Worm (Caenorhabditis elegans) whole organism, late embryonic: ENCODE results near the gene ver-3.

Source experiments
- elt-2 ChIP-seq: sonication (generic microtip); optimal IDR thresholded peaks from 2 replicates; lab custom pipeline; 2016; ENCODE audit warnings: missing genetic modification reagents, missing genetic modification characterization, missing compliant biosample characterization
- pha-4 ChIP-seq: fragments of 150-350 bp; optimal IDR thresholded peaks from 2 replicates; lab custom pipeline; 2018; ENCODE audit warnings: missing biosample characterization, missing genetic modification reagents, missing genetic modification characterization

DNA sequence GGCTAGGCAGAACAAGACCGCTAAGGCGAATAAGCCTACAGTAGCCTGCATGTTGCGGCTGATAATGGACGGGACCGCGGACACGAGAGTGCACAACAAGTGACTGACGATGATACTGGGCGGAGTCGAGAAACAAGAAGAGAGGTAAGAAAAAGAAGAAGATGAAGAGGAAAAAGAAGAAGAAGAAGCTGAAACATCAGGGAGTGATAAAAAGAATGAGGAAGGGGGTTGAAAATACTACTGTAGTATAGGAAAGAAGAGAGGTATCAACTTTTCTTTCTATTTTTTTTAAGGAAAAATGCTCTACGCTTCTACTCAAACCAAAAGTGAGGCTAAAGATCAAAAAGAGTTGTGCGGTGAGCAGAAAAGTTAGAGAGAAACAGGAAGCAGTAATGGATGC lies 43.4 kb upstream of the ver-3 start, which contains the start of gene T21B6.3:
- no peak for TF ChIP-seq pha-4 (tag; lab: Kevin White, UChicago)
- TF ChIP-seq elt-2, result no peak
